Worm (Caenorhabditis elegans): ENCODE measurements around the gene F28E10.1.

The F28E10.1 gene

ce11 chrIV:4602565-4602964 lies 33.9 kb downstream of the F28E10.1 start, which contains the start of gene F19C7.4:
F19C7.4 (plus strand) TSS chrIV:4602865.
- TF ChIP-seq T22C8.4 (GFP tag; IDR thresholded peaks at IDR 0.05) (no peak), cog-1 (tag; optimal IDR thresholded peaks at IDR 0.05) (no peak), ztf-23 (GFP tag; IDR thresholded peaks at IDR 0.05) (no peak), ztf-29 (GFP tag; IDR thresholded peaks at IDR 0.05) (no peak), ref-1 (GFP tag; conservative IDR thresholded peaks at IDR 0.05) (no peak), med-1 (GFP tag; optimal IDR thresholded peaks at IDR 0.05; ENCODE audit: insufficient read depth) (no peak), flt-1 (GFP tag; IDR thresholded peaks at IDR 0.05) (no peak), klf-2 (GFP tag; conservative IDR thresholded peaks at IDR 0.05) (no peak), tab-1 (GFP tag; IDR thresholded peaks at IDR 0.05) (no peak)

DNA sequence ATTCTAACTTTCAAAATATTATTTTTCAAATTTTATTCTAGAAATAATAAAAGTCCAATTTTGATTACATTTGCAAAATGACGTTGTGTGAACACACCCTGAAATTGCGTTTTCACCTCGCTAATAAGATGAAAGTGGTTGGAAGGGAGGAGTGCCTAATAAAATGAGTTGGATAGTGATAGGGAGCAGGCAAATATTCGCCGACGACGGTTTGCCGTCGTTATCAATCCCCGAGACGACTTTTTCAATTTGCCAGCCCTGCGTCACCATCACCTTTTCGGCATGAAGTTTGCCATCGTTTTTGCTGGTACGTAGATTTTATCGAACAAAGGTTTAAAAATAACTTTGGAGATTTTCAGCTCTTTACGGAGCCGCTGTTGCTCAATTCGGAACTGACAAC lies 37.0 kb downstream of the F28E10.1 start, which contains the start of gene nspg-10:
nspg-10 (plus strand) TSS at position 179 of the 400 bp plus-strand sequence.
- TF ChIP-seq klf-2 (GFP tag; conservative IDR thresholded peaks at IDR 0.05), result no peak

- TF ChIP-seq med-1 (GFP tag; optimal IDR thresholded peaks at IDR 0.05; ENCODE audit: insufficient read depth), result no peak
- 0 out of 2 replicates have a peak, but pooled peaks have one; percentile 30 for TF ChIP-seq ztf-23 (GFP tag; IDR thresholded peaks at IDR 0.05)
Observed at ce11 chrIV:4608661-4609060, 40.0 kb downstream of the F28E10.1 start.

DNA sequence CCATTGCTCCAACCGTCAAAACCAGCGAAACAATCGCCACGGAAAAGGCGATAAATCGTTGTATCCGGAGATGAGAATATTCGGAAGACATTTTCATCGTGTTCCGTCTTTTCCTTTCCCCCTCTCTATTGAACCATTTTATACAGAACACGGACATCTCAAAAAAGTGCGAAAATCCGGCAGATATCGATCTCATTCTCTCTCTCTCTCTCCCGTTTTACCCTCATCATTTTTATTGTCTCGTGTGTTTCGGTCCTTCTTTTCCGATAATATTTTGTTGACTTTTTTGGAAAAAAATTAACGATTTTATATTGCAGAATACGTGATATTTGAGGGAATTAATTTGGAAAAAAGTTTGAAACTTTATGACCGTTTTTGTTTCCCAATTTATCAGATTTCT lies 40.9 kb downstream of the F28E10.1 start, which contains the start of gene col-110:
col-110 (minus strand) TSS at position 101 of the 400 bp plus-strand sequence.
- TF ChIP-seq ref-1 (GFP tag; conservative IDR thresholded peaks at IDR 0.05), result no peak

DNA sequence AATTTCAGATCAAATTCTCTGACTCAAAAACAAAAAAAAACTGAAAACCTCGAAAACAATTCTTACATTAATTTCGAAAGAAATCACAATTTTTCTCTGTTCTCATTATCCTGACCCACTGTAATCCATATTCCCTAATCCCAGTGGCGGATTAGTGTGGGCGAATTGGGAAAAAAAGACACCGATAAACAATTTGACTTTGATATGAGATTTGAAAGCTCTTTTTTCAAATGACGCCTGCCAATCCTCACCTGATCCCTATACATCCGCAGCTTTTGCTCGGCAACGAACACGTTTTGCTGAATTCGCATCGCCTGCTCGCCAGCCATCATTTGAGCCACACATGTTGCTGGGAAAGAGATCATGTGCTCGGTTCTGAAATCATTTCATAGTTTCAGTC lies 43.1 kb downstream of the F28E10.1 start:
- TF ChIP-seq ztf-29 (GFP tag; IDR thresholded peaks at IDR 0.05), result no peak
- TF ChIP-seq flt-1 (GFP tag; IDR thresholded peaks at IDR 0.05), result no peak
- TF ChIP-seq klf-2 (GFP tag; conservative IDR thresholded peaks at IDR 0.05), result no peak
- no peak for TF ChIP-seq med-1 (GFP tag; optimal IDR thresholded peaks at IDR 0.05; ENCODE audit: insufficient read depth)
- TF ChIP-seq T22C8.4 (GFP tag; IDR thresholded peaks at IDR 0.05), result no peak
- TF ChIP-seq ztf-23 (GFP tag; IDR thresholded peaks at IDR 0.05), result no peak
- TF ChIP-seq cog-1 (tag; optimal IDR thresholded peaks at IDR 0.05), result no peak
- TF ChIP-seq ref-1 (GFP tag; conservative IDR thresholded peaks at IDR 0.05), result no peak
- no peak for TF ChIP-seq tab-1 (GFP tag; IDR thresholded peaks at IDR 0.05)

ce11 chrIV:4612597-4612996 lies 44.0 kb downstream of the F28E10.1 start:
- TF ChIP-seq klf-2 (GFP tag; conservative IDR thresholded peaks at IDR 0.05) (no peak), tab-1 (GFP tag; IDR thresholded peaks at IDR 0.05) (no peak), cog-1 (tag; optimal IDR thresholded peaks at IDR 0.05) (no peak), ref-1 (GFP tag; conservative IDR thresholded peaks at IDR 0.05) (no peak), T22C8.4 (GFP tag; IDR thresholded peaks at IDR 0.05) (no peak), med-1 (GFP tag; optimal IDR thresholded peaks at IDR 0.05; ENCODE audit: insufficient read depth) (no peak), flt-1 (GFP tag; IDR thresholded peaks at IDR 0.05) (no peak), ztf-23 (GFP tag; IDR thresholded peaks at IDR 0.05) (no peak), ztf-29 (GFP tag; IDR thresholded peaks at IDR 0.05) (no peak)

- TF ChIP-seq ref-1 (GFP tag; conservative IDR thresholded peaks at IDR 0.05) (no peak), flt-1 (GFP tag; IDR thresholded peaks at IDR 0.05) (no peak), ztf-29 (GFP tag; IDR thresholded peaks at IDR 0.05) (no peak), cog-1 (tag; optimal IDR thresholded peaks at IDR 0.05) (no peak), ztf-23 (GFP tag; IDR thresholded peaks at IDR 0.05) (no peak), T22C8.4 (GFP tag; IDR thresholded peaks at IDR 0.05) (no peak)
Observed at ce11 chrIV:4613516-4613915, 44.9 kb downstream of the F28E10.1 start.

DNA sequence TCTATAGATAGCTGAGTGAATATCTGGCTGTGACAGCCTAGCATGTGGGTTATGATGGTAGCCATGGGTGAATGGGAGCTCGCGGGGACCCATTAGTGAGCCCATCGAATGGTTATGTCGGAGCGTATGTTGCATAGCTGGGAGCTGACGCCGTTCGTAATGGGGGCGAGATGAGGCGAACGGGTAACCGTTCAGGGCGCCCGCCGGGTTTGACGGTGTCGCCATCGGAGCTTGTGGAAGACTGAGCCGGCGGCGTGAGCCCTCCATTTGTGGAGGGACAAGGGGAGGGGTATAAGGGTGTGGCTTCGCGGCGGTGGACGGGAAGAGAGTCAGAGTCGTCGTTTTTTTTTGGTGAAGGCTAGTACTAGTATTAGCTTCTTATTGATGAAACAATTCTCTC lies 55.2 kb downstream of the F28E10.1 start:
- TF ChIP-seq ztf-23 (GFP tag; IDR thresholded peaks at IDR 0.05), result no peak
- no peak for TF ChIP-seq flt-1 (GFP tag; IDR thresholded peaks at IDR 0.05)
- TF ChIP-seq cog-1 (tag; optimal IDR thresholded peaks at IDR 0.05), result no peak
- no peak for TF ChIP-seq ref-1 (GFP tag; conservative IDR thresholded peaks at IDR 0.05)
- no peak for TF ChIP-seq med-1 (GFP tag; optimal IDR thresholded peaks at IDR 0.05; ENCODE audit: insufficient read depth)
- TF ChIP-seq ztf-29 (GFP tag; IDR thresholded peaks at IDR 0.05), result no peak
- no peak for TF ChIP-seq T22C8.4 (GFP tag; IDR thresholded peaks at IDR 0.05)
- no peak for TF ChIP-seq tab-1 (GFP tag; IDR thresholded peaks at IDR 0.05)

DNA sequence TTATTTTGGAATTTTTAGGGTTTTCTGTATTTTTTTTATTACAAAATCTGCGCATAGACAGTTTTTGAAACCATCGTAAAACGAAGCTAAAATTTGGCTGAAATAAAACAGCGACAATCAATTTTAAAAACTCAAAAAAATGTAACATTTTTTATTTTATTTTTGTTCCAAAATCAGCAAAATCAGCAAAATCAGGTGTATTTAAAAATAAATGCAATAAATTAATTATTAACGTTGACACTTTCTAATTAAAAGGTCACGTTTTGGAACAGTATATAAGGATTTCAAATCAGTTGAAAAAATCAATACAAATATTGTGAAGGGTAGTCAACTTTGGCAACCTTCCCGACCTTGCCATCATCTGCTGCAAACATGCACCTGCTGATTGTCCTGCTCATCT lies 64.8 kb downstream of the F28E10.1 start, which contains the start of gene R105.1:
R105.1 (plus strand) TSS at position 301 of the 400 bp plus-strand sequence.
- TF ChIP-seq flt-1 (GFP tag; IDR thresholded peaks at IDR 0.05) (no peak), ztf-29 (GFP tag; IDR thresholded peaks at IDR 0.05) (no peak), klf-2 (GFP tag; conservative IDR thresholded peaks at IDR 0.05) (no peak), tab-1 (GFP tag; IDR thresholded peaks at IDR 0.05) (no peak), ref-1 (GFP tag; conservative IDR thresholded peaks at IDR 0.05) (no peak), cog-1 (tag; optimal IDR thresholded peaks at IDR 0.05) (no peak), ztf-23 (GFP tag; IDR thresholded peaks at IDR 0.05) (no peak), T22C8.4 (GFP tag; IDR thresholded peaks at IDR 0.05) (no peak), med-1 (GFP tag; optimal IDR thresholded peaks at IDR 0.05; ENCODE audit: insufficient read depth) (no peak)

ce11 chrIV:4636001-4636400 lies 67.4 kb downstream of the F28E10.1 start, which contains the start of gene R105.5:
R105.5 (plus strand) TSS chrIV:4636301.
- TF ChIP-seq klf-2 (GFP tag; conservative IDR thresholded peaks at IDR 0.05), result no peak
- TF ChIP-seq med-1 (GFP tag; optimal IDR thresholded peaks at IDR 0.05; ENCODE audit: insufficient read depth), result no peak

DNA sequence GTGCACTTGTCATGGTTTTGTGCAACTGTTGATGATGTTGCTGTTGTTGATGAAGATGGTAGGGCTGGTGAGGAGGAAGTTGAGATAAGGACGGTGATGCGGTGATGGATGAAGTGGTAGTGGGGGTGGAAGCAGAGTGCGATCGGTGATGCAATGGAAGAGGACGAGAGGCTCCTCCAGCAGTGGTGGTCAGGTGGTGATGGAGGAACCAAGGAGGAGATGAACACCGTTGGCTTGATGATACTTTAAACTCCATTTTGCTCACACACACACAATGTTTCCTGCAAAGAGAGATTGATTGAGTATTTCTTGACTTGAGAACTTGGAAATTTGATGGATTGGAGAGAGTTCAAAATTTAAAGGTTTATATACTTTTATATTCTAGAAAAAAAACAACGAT lies 69.2 kb downstream of the F28E10.1 start, which contains the start of gene F19C7.8:
F19C7.8 (minus strand) TSS at position 256 of the 400 bp plus-strand sequence.
- no peak for TF ChIP-seq ztf-23 (GFP tag; IDR thresholded peaks at IDR 0.05)
- no peak for TF ChIP-seq ztf-29 (GFP tag; IDR thresholded peaks at IDR 0.05)
- no peak for TF ChIP-seq med-1 (GFP tag; optimal IDR thresholded peaks at IDR 0.05; ENCODE audit: insufficient read depth)
- no peak for TF ChIP-seq cog-1 (tag; optimal IDR thresholded peaks at IDR 0.05)
- TF ChIP-seq tab-1 (GFP tag; IDR thresholded peaks at IDR 0.05), result no peak
- no peak for TF ChIP-seq T22C8.4 (GFP tag; IDR thresholded peaks at IDR 0.05)
- no peak for TF ChIP-seq flt-1 (GFP tag; IDR thresholded peaks at IDR 0.05)
- no peak for TF ChIP-seq klf-2 (GFP tag; conservative IDR thresholded peaks at IDR 0.05)
- no peak for TF ChIP-seq ref-1 (GFP tag; conservative IDR thresholded peaks at IDR 0.05)
